Worm (Caenorhabditis elegans) whole organism, L3 larva: ENCODE measurements around the gene T15B7.1.

ENCODE experiments used
- R02D3.7 ChIP-seq: fragments of 150-350 bp; optimal IDR thresholded peaks from 2 replicates; lab custom pipeline; 2014; ENCODE audit warnings: missing biosample characterization, missing genetic modification characterization
- ZK546.5 ChIP-seq: sonication (generic microtip); optimal IDR thresholded peaks from 2 replicates; lab custom pipeline; 2017; ENCODE audit warnings: missing biosample characterization, missing genetic modification characterization
- aly-2 ChIP-seq: fragments of 150-350 bp; optimal IDR thresholded peaks from 2 replicates; lab custom pipeline; 2014; ENCODE audit warnings: missing biosample characterization, missing genetic modification characterization
- ama-1 ChIP-seq: fragments of 150-350 bp; optimal IDR thresholded peaks from 2 replicates; lab custom pipeline; 2018
- ceh-16 ChIP-seq: sonication (generic microtip); optimal IDR thresholded peaks from 2 replicates; lab custom pipeline; 2017; ENCODE audit warnings: missing biosample characterization, missing genetic modification characterization
- ceh-28 ChIP-seq: fragments of 150-350 bp; optimal IDR thresholded peaks from 2 replicates; lab custom pipeline; 2014; ENCODE audit warnings: missing biosample characterization, missing genetic modification reagents, missing genetic modification characterization
- ceh-82 ChIP-seq: fragments of 150-350 bp; optimal IDR thresholded peaks from 2 replicates; lab custom pipeline; 2014; ENCODE audit warnings: missing biosample characterization, missing genetic modification characterization
- ceh-9 ChIP-seq: sonication (generic microtip); optimal IDR thresholded peaks from 2 replicates; lab custom pipeline; 2018; ENCODE audit warnings: missing biosample characterization, missing genetic modification characterization
- daf-12 ChIP-seq: fragments of 150-350 bp; optimal IDR thresholded peaks from 2 replicates; lab custom pipeline; 2014; ENCODE audit warnings: missing biosample characterization, missing genetic modification reagents, missing genetic modification characterization
- egl-27 ChIP-seq: sonication (generic microtip); optimal IDR thresholded peaks from 4 replicates; lab custom pipeline; 2017; ENCODE audit warnings: missing biosample characterization, missing genetic modification reagents, missing genetic modification characterization
- egl-5 ChIP-seq: fragments of 150-350 bp; optimal IDR thresholded peaks from 2 replicates; lab custom pipeline; 2017; ENCODE audit warnings: missing biosample characterization, missing genetic modification reagents, missing genetic modification characterization, inconsistent platforms
- elt-1 ChIP-seq: fragments of 150-350 bp; optimal IDR thresholded peaks from 2 replicates; lab custom pipeline; 2014; ENCODE audit warnings: missing biosample characterization, missing genetic modification characterization
- elt-2 ChIP-seq: sonication (generic microtip); optimal IDR thresholded peaks from 2 replicates; lab custom pipeline; 2016; ENCODE audit warnings: missing genetic modification reagents, mild to moderate bottlenecking, missing genetic modification characterization, missing compliant biosample characterization
- elt-3 ChIP-seq, 3 experiments: fragments of 150-350 bp in 1 of 3; sonication (generic microtip) in 2 of 3; optimal IDR thresholded peaks; 2 replicates in 2 of 3; 4 replicates in 1 of 3; lab custom pipeline; 2014 to 2017; ENCODE audit warnings: missing biosample characterization in 3 of 3, missing genetic modification characterization in 3 of 3
- eor-1 ChIP-seq, 2 experiments: fragments of 150-350 bp; optimal IDR thresholded peaks; 2 replicates each; lab custom pipeline; 2014 to 2018; ENCODE audit warnings: missing biosample characterization in 2 of 2, missing genetic modification characterization in 2 of 2
- fkh-10 ChIP-seq: sonication (generic microtip); optimal IDR thresholded peaks from 2 replicates; lab custom pipeline; 2017; ENCODE audit warnings: missing biosample characterization, missing genetic modification reagents, missing genetic modification characterization
- fkh-2 ChIP-seq: fragments of 150-350 bp; optimal IDR thresholded peaks from 2 replicates; lab custom pipeline; 2014; ENCODE audit warnings: missing biosample characterization, missing genetic modification reagents, missing genetic modification characterization
- fos-1 ChIP-seq: fragments of 150-350 bp; optimal IDR thresholded peaks from 2 replicates; lab custom pipeline; 2014; ENCODE audit warnings: missing biosample characterization, missing genetic modification characterization
- hmg-11 ChIP-seq: sonication (generic microtip); optimal IDR thresholded peaks from 2 replicates; lab custom pipeline; 2016; ENCODE audit warnings: missing genetic modification characterization, missing compliant biosample characterization
- jun-1 ChIP-seq: fragments of 150-350 bp; optimal IDR thresholded peaks from 2 replicates; lab custom pipeline; 2014; ENCODE audit warnings: missing biosample characterization, missing genetic modification reagents, missing genetic modification characterization
- lin-15B ChIP-seq: fragments of 150-350 bp; optimal IDR thresholded peaks from 2 replicates; lab custom pipeline; 2014; ENCODE audit warnings: missing biosample characterization, missing genetic modification characterization
- lin-39 ChIP-seq: fragments of 150-350 bp; optimal IDR thresholded peaks from 2 replicates; lab custom pipeline; 2018; ENCODE audit warnings: missing biosample characterization, missing genetic modification reagents, missing genetic modification characterization
- lsy-12 ChIP-seq: sonication (generic microtip); optimal IDR thresholded peaks from 2 replicates; lab custom pipeline; 2016; ENCODE audit warnings: mild to moderate bottlenecking, missing genetic modification characterization, missing compliant biosample characterization
- mdl-1 ChIP-seq: fragments of 150-350 bp; optimal IDR thresholded peaks from 2 replicates; lab custom pipeline; 2014; ENCODE audit warnings: missing biosample characterization, missing genetic modification characterization
- mml-1 ChIP-seq: fragments of 150-350 bp; sonication (generic microtip); optimal IDR thresholded peaks from 3 replicates; lab custom pipeline; 2014; ENCODE audit warnings: missing biosample characterization, missing genetic modification characterization
- nfya-1 ChIP-seq: sonication (generic microtip); optimal IDR thresholded peaks from 2 replicates; lab custom pipeline; 2017; ENCODE audit warnings: missing genetic modification characterization, mild to moderate bottlenecking, missing compliant biosample characterization, antibody characterized with exemption, moderate library complexity; ENCODE audit not compliant: insufficient read depth
- nhr-11 ChIP-seq: fragments of 150-350 bp; optimal IDR thresholded peaks from 2 replicates; lab custom pipeline; 2014; ENCODE audit warnings: missing biosample characterization, missing genetic modification characterization
- nhr-12 ChIP-seq: fragments of 150-350 bp; optimal IDR thresholded peaks from 2 replicates; lab custom pipeline; 2014; ENCODE audit warnings: missing biosample characterization, missing genetic modification characterization
- nhr-23 ChIP-seq: fragments of 150-350 bp; optimal IDR thresholded peaks from 2 replicates; lab custom pipeline; 2014; ENCODE audit warnings: missing biosample characterization, missing genetic modification reagents, missing genetic modification characterization
- nhr-237 ChIP-seq: fragments of 150-350 bp; optimal IDR thresholded peaks from 2 replicates; lab custom pipeline; 2014; ENCODE audit warnings: missing biosample characterization, missing genetic modification characterization
- nhr-25 ChIP-seq: sonication (generic microtip); optimal IDR thresholded peaks from 2 replicates; lab custom pipeline; 2017; ENCODE audit warnings: missing biosample characterization, missing genetic modification characterization
- nhr-28 ChIP-seq: fragments of 150-350 bp; optimal IDR thresholded peaks from 2 replicates; lab custom pipeline; 2014; ENCODE audit warnings: missing biosample characterization, missing genetic modification characterization
- nhr-43 ChIP-seq: sonication (generic microtip); optimal IDR thresholded peaks from 2 replicates; lab custom pipeline; 2016; ENCODE audit warnings: mild to moderate bottlenecking, missing genetic modification characterization, missing compliant biosample characterization; ENCODE audit not compliant: poor library complexity, severe bottlenecking
- nhr-67 ChIP-seq: fragments of 150-350 bp; optimal IDR thresholded peaks from 2 replicates; lab custom pipeline; 2014; ENCODE audit warnings: missing biosample characterization, missing genetic modification characterization
- nhr-76 ChIP-seq: fragments of 150-350 bp; sonication (generic microtip); optimal IDR thresholded peaks from 5 replicates; lab custom pipeline; 2014; ENCODE audit warnings: missing biosample characterization, missing genetic modification characterization
- nhr-77 ChIP-seq: fragments of 150-350 bp; optimal IDR thresholded peaks from 2 replicates; lab custom pipeline; 2014; ENCODE audit warnings: missing biosample characterization, missing genetic modification characterization
- pha-4 ChIP-seq: fragments of 150-350 bp; optimal IDR thresholded peaks from 2 replicates; lab custom pipeline; 2014; ENCODE audit warnings: missing biosample characterization, missing genetic modification reagents, missing genetic modification characterization
- pqm-1 ChIP-seq: fragments of 150-350 bp; optimal IDR thresholded peaks from 2 replicates; lab custom pipeline; 2017; ENCODE audit warnings: missing biosample characterization, missing genetic modification characterization, inconsistent platforms
- sea-2 ChIP-seq: fragments of 150-350 bp; sonication (generic microtip); optimal IDR thresholded peaks from 4 replicates; lab custom pipeline; 2014; ENCODE audit warnings: missing biosample characterization, missing genetic modification reagents, missing genetic modification characterization
- skn-1 ChIP-seq: fragments of 150-350 bp; optimal IDR thresholded peaks from 2 replicates; lab custom pipeline; 2014; ENCODE audit warnings: missing biosample characterization, missing genetic modification characterization
- snpc-4 ChIP-seq: fragments of 150-350 bp; optimal IDR thresholded peaks from 2 replicates; lab custom pipeline; 2014; ENCODE audit warnings: missing biosample characterization, missing genetic modification characterization
- tbx-2 ChIP-seq: sonication (generic microtip); optimal IDR thresholded peaks from 2 replicates; lab custom pipeline; 2016; ENCODE audit warnings: mild to moderate bottlenecking, missing genetic modification characterization, missing compliant biosample characterization
- unc-39 ChIP-seq: sonication (generic microtip); optimal IDR thresholded peaks from 4 replicates; lab custom pipeline; 2017; ENCODE audit warnings: missing biosample characterization, missing genetic modification characterization
- unc-62 ChIP-seq: fragments of 150-350 bp; sonication (generic microtip); optimal IDR thresholded peaks from 4 replicates; lab custom pipeline; 2014; ENCODE audit warnings: missing biosample characterization, missing genetic modification reagents, missing genetic modification characterization
- zag-1 ChIP-seq: fragments of 150-350 bp; optimal IDR thresholded peaks from 2 replicates; lab custom pipeline; 2014; ENCODE audit warnings: missing biosample characterization, missing genetic modification characterization
- ztf-11 ChIP-seq: fragments of 150-350 bp; optimal IDR thresholded peaks from 2 replicates; lab custom pipeline; 2014; ENCODE audit warnings: missing biosample characterization, missing genetic modification characterization
- ztf-4 ChIP-seq: fragments of 150-350 bp; optimal IDR thresholded peaks from 2 replicates; lab custom pipeline; 2014; ENCODE audit warnings: missing biosample characterization, missing genetic modification characterization

The T15B7.1 gene

ce11 chrV:6885070-6885469 is 42.5 kb downstream of the T15B7.1 start:
- TF ChIP-seq nhr-11 = no peak
- no peak for TF ChIP-seq pha-4 (tag; lab: Kevin White, UChicago)
- TF ChIP-seq nhr-76 (tag; lab: Kevin White, UChicago) = no peak
- no peak for TF ChIP-seq R02D3.7
- no peak for TF ChIP-seq ama-1 (lab: Kevin White, UChicago)
- TF ChIP-seq lin-15B (tag; lab: Kevin White, UChicago) = no peak
- no peak for TF ChIP-seq nhr-23
- TF ChIP-seq egl-27 (tag; lab: Kevin White, UChicago) = no peak
- no peak for TF ChIP-seq nhr-67
- no peak for TF ChIP-seq ztf-4 (tag; lab: Kevin White, UChicago)
- no peak for TF ChIP-seq mdl-1 (tag; lab: Kevin White, UChicago)
- TF ChIP-seq fkh-10 (GFP tag; lab: Kevin White, UChicago) = no peak
- no peak for TF ChIP-seq nhr-77
- TF ChIP-seq zag-1 (tag; lab: Kevin White, UChicago) = no peak
- no peak for TF ChIP-seq ceh-28 (tag; lab: Kevin White, UChicago)
- no peak for TF ChIP-seq eor-1 (tag; optimal IDR thresholded peaks at IDR 0.05; lab: Kevin White, UChicago)
- TF ChIP-seq ceh-16 (tag; lab: Kevin White, UChicago) = no peak
- TF ChIP-seq ZK546.5 = no peak
- no peak for TF ChIP-seq ceh-9

DNA sequence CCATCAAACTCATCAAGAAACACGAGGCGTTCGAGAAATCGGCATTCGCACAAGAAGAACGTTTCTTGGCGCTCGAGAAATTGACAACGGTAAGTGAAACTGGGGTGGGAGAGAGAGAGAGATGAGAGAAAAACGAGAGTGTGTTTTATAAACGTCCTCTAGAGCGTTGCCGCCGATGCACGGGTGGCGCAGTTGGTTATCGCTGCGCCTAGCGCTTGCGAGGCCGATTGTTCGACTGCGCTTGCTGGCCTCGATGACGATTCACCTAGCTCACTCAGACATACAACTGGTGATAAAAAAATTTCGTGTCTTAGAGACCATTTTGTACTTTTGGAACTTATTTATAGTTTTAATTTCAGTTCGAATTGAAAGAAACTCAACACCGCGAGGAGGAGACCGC is 46.3 kb downstream of the T15B7.1 start:
- TF ChIP-seq ztf-11 (tag; lab: Kevin White, UChicago) = no peak
- TF ChIP-seq mdl-1 (tag; lab: Kevin White, UChicago) = no peak
- no peak for TF ChIP-seq daf-12 (tag; lab: Kevin White, UChicago)
- no peak for TF ChIP-seq ZK546.5
- TF ChIP-seq lin-39 (tag; lab: Kevin White, UChicago) = peak; percentile 45
- no peak for TF ChIP-seq nhr-11
- peak; percentile 10 for TF ChIP-seq ama-1 (lab: Kevin White, UChicago)
- TF ChIP-seq egl-27 (tag; lab: Kevin White, UChicago) = no peak
- no peak for TF ChIP-seq nhr-76 (tag; lab: Kevin White, UChicago)
- no peak for TF ChIP-seq nhr-67
- TF ChIP-seq snpc-4 (tag; lab: Kevin White, UChicago) = no peak
- no peak for TF ChIP-seq ceh-28 (tag; lab: Kevin White, UChicago)
- TF ChIP-seq unc-62 (GFP tag; lab: Kevin White, UChicago) = no peak
- TF ChIP-seq elt-1 (tag; lab: Kevin White, UChicago) = no peak
- peak; percentile 33 for TF ChIP-seq tbx-2 (tag; lab: Kevin White, UChicago)
- TF ChIP-seq fkh-10 (GFP tag; lab: Kevin White, UChicago) = no peak
- TF ChIP-seq nhr-25 (tag; lab: Kevin White, UChicago) = no peak
- TF ChIP-seq mml-1 (tag; lab: Kevin White, UChicago) = no peak
- TF ChIP-seq nhr-28 (tag; lab: Kevin White, UChicago) = no peak
- TF ChIP-seq egl-5 (tag; lab: Kevin White, UChicago) = no peak
- peak; percentile 73 for TF ChIP-seq lsy-12
- TF ChIP-seq unc-39 (tag; lab: Kevin White, UChicago) = no peak
- TF ChIP-seq hmg-11 (tag; lab: Kevin White, UChicago) = peak; percentile 76
- TF ChIP-seq pqm-1 (tag; lab: Kevin White, UChicago) = peak; percentile 17
- no peak for TF ChIP-seq nhr-77
- no peak for TF ChIP-seq ceh-9
- TF ChIP-seq nfya-1 (tag; lab: Kevin White, UChicago) = no peak
- TF ChIP-seq elt-2 (tag; lab: Kevin White, UChicago) = peak; percentile 54
- peak; percentile 47 for TF ChIP-seq pha-4 (tag; lab: Kevin White, UChicago)
- no peak for TF ChIP-seq skn-1
- TF ChIP-seq ceh-16 (tag; lab: Kevin White, UChicago) = no peak
- TF ChIP-seq eor-1 (tag; optimal IDR thresholded peaks at IDR 0.05; lab: Kevin White, UChicago) = no peak
- TF ChIP-seq fkh-2 (tag; lab: Kevin White, UChicago) = no peak
- TF ChIP-seq ceh-82 = peak; percentile 14
- TF ChIP-seq fos-1 = no peak
- TF ChIP-seq zag-1 (tag; lab: Kevin White, UChicago) = no peak
- TF ChIP-seq lin-15B (tag; lab: Kevin White, UChicago) = peak; percentile 10
- TF ChIP-seq elt-3 (tag; optimal IDR thresholded peaks at IDR 0.05; lab: Kevin White, UChicago) = no peak
- TF ChIP-seq nhr-12 (tag; lab: Kevin White, UChicago) = no peak
- no peak for TF ChIP-seq sea-2 (GFP tag; lab: Kevin White, UChicago)
- peak; percentile 77 for TF ChIP-seq nhr-43 (tag; lab: Kevin White, UChicago)
- TF ChIP-seq ztf-4 (tag; lab: Kevin White, UChicago) = no peak
- TF ChIP-seq aly-2 (tag; lab: Kevin White, UChicago) = peak; percentile 86
- no peak for TF ChIP-seq nhr-237 (tag; lab: Kevin White, UChicago)
- TF ChIP-seq nhr-23 = no peak
- TF ChIP-seq jun-1 (tag; lab: Kevin White, UChicago) = peak; percentile 49
- TF ChIP-seq R02D3.7 = no peak
